Worm (Caenorhabditis elegans): ENCODE results near the gene C25E10.13.

The C25E10.13 gene

ce11 chrV:9095613-9096317, 36.2 kb downstream of the C25E10.13 start, which contains the start of gene F21C10.10 (continued):
- TF ChIP-seq C06A6.2 (GFP tag; conservative IDR thresholded peaks at IDR 0.05) (peak; percentile 88), lag-1 (GFP tag; IDR thresholded peaks at IDR 0.05) (no peak), pbrm-1 (GFP tag; IDR thresholded peaks at IDR 0.05) (peak; percentile 51; the same call in 1 of the 2 replicates)

ce11 chrV:9096674-9097073, 37.2 kb downstream of the C25E10.13 start:
- TF ChIP-seq Y67H2A.10 (GFP tag; conservative IDR thresholded peaks at IDR 0.05): no peak
- peak; percentile 12; the same call in 1 of the 2 replicates for TF ChIP-seq B0336.3 (GFP tag; IDR thresholded peaks at IDR 0.05)
- no peak for TF ChIP-seq snpc-3.4 (tag; optimal IDR thresholded peaks at IDR 0.05)
- 0 out of 2 replicates have a peak, but pooled peaks have one; percentile 10 for TF ChIP-seq Y53G8AR.9 (GFP tag; conservative IDR thresholded peaks at IDR 0.05)
- 0 out of 2 replicates have a peak, but pooled peaks have one; percentile 38 for TF ChIP-seq madf-3 (GFP tag; IDR thresholded peaks at IDR 0.05)
- TF ChIP-seq mel-28 (tag; optimal IDR thresholded peaks at IDR 0.05; ENCODE audit: borderline replicate concordance): no peak
- peak; percentile 23; the same call in 1 of the 2 replicates for TF ChIP-seq nfyb-1 (GFP tag; IDR thresholded peaks at IDR 0.05)
- TF ChIP-seq snpc-1.1 (tag; optimal IDR thresholded peaks at IDR 0.05; ENCODE audit: insufficient read depth): no peak
- TF ChIP-seq ama-1 (optimal IDR thresholded peaks at IDR 0.05): peak; percentile 61
- TF ChIP-seq ama-1 (GFP tag; optimal IDR thresholded peaks at IDR 0.05): no peak

- TF ChIP-seq unc-62 (GFP tag; optimal IDR thresholded peaks at IDR 0.05) (no peak), sdz-38 (tag; optimal IDR thresholded peaks at IDR 0.05) (no peak), bed-2 (GFP tag; IDR thresholded peaks at IDR 0.05) (no peak), ama-1 (optimal IDR thresholded peaks at IDR 0.05) (peak; percentile 38), ama-1 (GFP tag; optimal IDR thresholded peaks at IDR 0.05) (no peak), lag-1 (GFP tag; IDR thresholded peaks at IDR 0.05) (no peak), dpff-1 (tag; optimal IDR thresholded peaks at IDR 0.05) (no peak), cebp-1 (GFP tag; IDR thresholded peaks at IDR 0.05) (no peak), cebp-1 (tag; optimal IDR thresholded peaks at IDR 0.05) (peak; percentile 57), Y53G8AR.9 (GFP tag; conservative IDR thresholded peaks at IDR 0.05) (peak; percentile 38; the same call in 1 of the 2 replicates), hsf-1 (GFP tag; IDR thresholded peaks at IDR 0.05) (peak; percentile 20; the same call in 1 of the 2 replicates), B0336.3 (GFP tag; IDR thresholded peaks at IDR 0.05) (peak; percentile 27; the same call in 1 of the 2 replicates), tbp1 (GFP tag; optimal IDR thresholded peaks at IDR 0.05) (peak; percentile 12), egl-18 (GFP tag; IDR thresholded peaks at IDR 0.05) (no peak), lsl-1 (GFP tag; optimal IDR thresholded peaks at IDR 0.05) (no peak), sptf-2 (GFP tag; optimal IDR thresholded peaks at IDR 0.05) (no peak), Y79H2A.3 (GFP tag; conservative IDR thresholded peaks at IDR 0.05) (0 out of 2 replicates have a peak, but pooled peaks have one; percentile 35), nfyb-1 (GFP tag; IDR thresholded peaks at IDR 0.05) (peak; percentile 28; the same call in 1 of the 2 replicates), C06A6.2 (GFP tag; conservative IDR thresholded peaks at IDR 0.05) (0 out of 2 replicates have a peak, but pooled peaks have one; percentile 11), ekl-4 (GFP tag; IDR thresholded peaks at IDR 0.05) (0 out of 2 replicates have a peak, but pooled peaks have one; percentile 27), pha-4 (tag; optimal IDR thresholded peaks at IDR 0.05) (peak; percentile 63), tlf-1 (GFP tag; optimal IDR thresholded peaks at IDR 0.05) (peak; percentile 14), F10E7.11 (tag; optimal IDR thresholded peaks at IDR 0.05) (no peak), madf-10 (tag; optimal IDR thresholded peaks at IDR 0.05) (no peak), B0035.1 (tag; optimal IDR thresholded peaks at IDR 0.05) (no peak)
Measured at ce11 chrV:9097213-9097612, 37.7 kb downstream of the C25E10.13 start.

- TF ChIP-seq nfya-2 (GFP tag; IDR thresholded peaks at IDR 0.05) (no peak), F55B11.4 (tag; optimal IDR thresholded peaks at IDR 0.05; ENCODE audit: borderline replicate concordance, insufficient read depth) (no peak), T07F8.4 (tag; optimal IDR thresholded peaks at IDR 0.05) (no peak), chd-7 (tag; optimal IDR thresholded peaks at IDR 0.05) (no peak), nhr-90 (tag; optimal IDR thresholded peaks at IDR 0.05) (no peak), B0019.2 (GFP tag; conservative IDR thresholded peaks at IDR 0.05) (no peak), aptf-3 (GFP tag; IDR thresholded peaks at IDR 0.05) (no peak), him-1 (tag; optimal IDR thresholded peaks at IDR 0.05) (no peak)
Measured at ce11 chrV:9098280-9098973, 38.9 kb downstream of the C25E10.13 start, which contains the start of gene F21C10.9. Gene F21C10.9 (minus strand): TSS chrV:9098696.
